Worm (Caenorhabditis elegans) whole organism, L1 larva: ENCODE data around the gene riok-3.

ENCODE experiments used
- C16A3.4 ChIP-seq: fragments of 150-350 bp; optimal IDR thresholded peaks from 2 replicates; lab custom pipeline; 2014; ENCODE audit warnings: missing biosample characterization, missing genetic modification characterization
- F16B12.6 ChIP-seq: fragments of 150-350 bp; optimal IDR thresholded peaks from 2 replicates; lab custom pipeline; 2014; ENCODE audit warnings: missing biosample characterization, missing genetic modification characterization
- ama-1 ChIP-seq: fragments of 150-350 bp; optimal IDR thresholded peaks from 2 replicates; lab custom pipeline; 2014
- blmp-1 ChIP-seq: fragments of 150-350 bp; optimal IDR thresholded peaks from 2 replicates; lab custom pipeline; 2014; ENCODE audit warnings: missing biosample characterization, missing genetic modification characterization
- ceh-82 ChIP-seq, 3 experiments: fragments of 150-350 bp in 1 of 3; sonication (generic microtip) in 2 of 3; optimal IDR thresholded peaks; 2 replicates each; lab custom pipeline; 2014 to 2017; ENCODE audit warnings: missing biosample characterization in 3 of 3, missing genetic modification characterization in 3 of 3
- ceh-90 ChIP-seq: sonication (generic microtip); optimal IDR thresholded peaks from 2 replicates; lab custom pipeline; 2016; ENCODE audit warnings: missing genetic modification characterization, missing compliant biosample characterization
- efl-1 ChIP-seq, 4 experiments: fragments of 150-350 bp; optimal IDR thresholded peaks in 3 of 4; peaks in 1 of 4; 1 replicate in 1 of 4; 2 replicates in 3 of 4; lab custom pipeline; 2014; ENCODE audit warnings: missing biosample characterization in 2 of 4, missing genetic modification characterization in 2 of 4, missing genetic modification reagents in 2 of 4
- efl-3 ChIP-seq: fragments of 200-800 bp; sonication (Bioruptor generic); optimal IDR thresholded peaks from 2 replicates; lab custom pipeline; 2018; ENCODE audit warnings: mild to moderate bottlenecking, missing genetic modification characterization, missing compliant biosample characterization
- egl-13 ChIP-seq: sonication (generic microtip); optimal IDR thresholded peaks from 2 replicates; lab custom pipeline; 2016; ENCODE audit warnings: missing genotype, missing genetic modification reagents, missing genetic modification characterization, missing compliant biosample characterization
- egl-27 ChIP-seq, 2 experiments: fragments of 150-350 bp in 1 of 2; sonication (generic microtip); optimal IDR thresholded peaks; 3 replicates each; lab custom pipeline; 2017 to 2018; ENCODE audit warnings: missing biosample characterization in 2 of 2, missing genetic modification characterization in 2 of 2, missing genetic modification reagents in 2 of 2
- elt-3 ChIP-seq, 6 experiments: fragments of 150-350 bp in 1 of 6; sonication (generic microtip); optimal IDR thresholded peaks; 2 replicates each; lab custom pipeline; 2017 to 2018; ENCODE audit warnings: missing biosample characterization in 6 of 6, missing genetic modification characterization in 6 of 6, inconsistent platforms in 1 of 6
- fkh-4 ChIP-seq: sonication (generic microtip); optimal IDR thresholded peaks from 2 replicates; lab custom pipeline; 2016; ENCODE audit warnings: missing compliant biosample characterization, missing genetic modification characterization, borderline replicate concordance
- grh-1 ChIP-seq: fragments of 200-800 bp; sonication (Bioruptor generic); IDR thresholded peaks from 2 replicates; pipeline ENCODE4 v1.3.6; 2022; ENCODE audit warnings: missing genetic modification reagents, missing genetic modification characterization, missing compliant biosample characterization
- jun-1 ChIP-seq: fragments of 150-350 bp; optimal IDR thresholded peaks from 2 replicates; lab custom pipeline; 2014; ENCODE audit warnings: missing biosample characterization, missing genetic modification reagents, missing genetic modification characterization
- lin-13 ChIP-seq: fragments of 150-350 bp; optimal IDR thresholded peaks from 2 replicates; lab custom pipeline; 2014; ENCODE audit warnings: missing biosample characterization, missing genetic modification reagents, missing genetic modification characterization
- lin-14 ChIP-seq: fragments of 200-800 bp; sonication (Bioruptor generic); optimal IDR thresholded peaks from 2 replicates; lab custom pipeline; 2018; ENCODE audit warnings: mild to moderate bottlenecking, missing genetic modification characterization, moderate library complexity, missing compliant biosample characterization
- lin-39 ChIP-seq: fragments of 150-350 bp; optimal IDR thresholded peaks from 2 replicates; lab custom pipeline; 2014; ENCODE audit warnings: missing biosample characterization, missing genetic modification reagents, missing genetic modification characterization
- lir-3 ChIP-seq: sonication (generic microtip); optimal IDR thresholded peaks from 2 replicates; lab custom pipeline; 2016; ENCODE audit warnings: mild to moderate bottlenecking, missing genetic modification characterization, moderate library complexity, missing compliant biosample characterization; ENCODE audit not compliant: poor library complexity
- lsy-2 ChIP-seq, 2 experiments: fragments of 150-350 bp; optimal IDR thresholded peaks; 2 replicates each; lab custom pipeline; 2014; ENCODE audit warnings: missing biosample characterization in 2 of 2, missing genetic modification characterization in 2 of 2
- mab-9 ChIP-seq: fragments of 200-800 bp; sonication (Bioruptor generic); IDR thresholded peaks from 2 replicates; pipeline ENCODE4 v1.3.6; 2022; ENCODE audit warnings: missing genetic modification reagents, missing genetic modification characterization, missing compliant biosample characterization
- mdl-1 ChIP-seq, 2 experiments: fragments of 150-350 bp; optimal IDR thresholded peaks; 2 replicates each; lab custom pipeline; 2014 to 2017; ENCODE audit warnings: missing biosample characterization in 2 of 2, missing genetic modification characterization in 2 of 2, inconsistent platforms in 1 of 2
- mep-1 ChIP-seq: fragments of 150-350 bp; optimal IDR thresholded peaks from 2 replicates; lab custom pipeline; 2014; ENCODE audit warnings: missing biosample characterization, missing genetic modification characterization
- nhr-12 ChIP-seq: sonication (generic microtip); optimal IDR thresholded peaks from 2 replicates; lab custom pipeline; 2017; ENCODE audit warnings: missing biosample characterization, missing genetic modification characterization
- nhr-19 ChIP-seq: fragments of 200-800 bp; sonication (Bioruptor generic); conservative IDR thresholded peaks from 2 replicates; pipeline ENCODE4 v1.3.6; 2022; ENCODE audit warnings: missing genetic modification characterization, missing compliant biosample characterization
- nhr-20 ChIP-seq: sonication (generic microtip); optimal IDR thresholded peaks from 2 replicates; lab custom pipeline; 2016; ENCODE audit warnings: mild to moderate bottlenecking, missing genetic modification characterization, missing compliant biosample characterization
- nhr-237 ChIP-seq: fragments of 150-350 bp; optimal IDR thresholded peaks from 2 replicates; lab custom pipeline; 2014; ENCODE audit warnings: missing biosample characterization, missing genetic modification characterization
- nhr-71 ChIP-seq: sonication (generic microtip); optimal IDR thresholded peaks from 2 replicates; lab custom pipeline; 2016; ENCODE audit warnings: mild to moderate bottlenecking, missing genetic modification characterization, moderate library complexity, missing compliant biosample characterization
- nhr-76 ChIP-seq: sonication (generic microtip); optimal IDR thresholded peaks from 2 replicates; lab custom pipeline; 2017; ENCODE audit warnings: missing biosample characterization, missing genetic modification characterization
- nhr-85 ChIP-seq: sonication (generic microtip); peaks from one replicate; lab custom pipeline; 2016; ENCODE audit warnings: missing genetic modification characterization, inconsistent platforms, missing compliant biosample characterization
- pag-3 ChIP-seq: sonication (generic microtip); optimal IDR thresholded peaks from 2 replicates; lab custom pipeline; 2017; ENCODE audit warnings: missing genetic modification characterization, mild to moderate bottlenecking, missing compliant biosample characterization, antibody characterized with exemption, borderline replicate concordance; ENCODE audit not compliant: insufficient read depth
- pqm-1 ChIP-seq: sonication (generic microtip); optimal IDR thresholded peaks from 3 replicates; lab custom pipeline; 2017; ENCODE audit warnings: missing biosample characterization, missing genetic modification characterization
- skn-1 ChIP-seq: fragments of 150-350 bp; optimal IDR thresholded peaks from 2 replicates; lab custom pipeline; 2014; ENCODE audit warnings: missing biosample characterization, missing genetic modification characterization
- snu-23 ChIP-seq: sonication (generic microtip); optimal IDR thresholded peaks from 2 replicates; lab custom pipeline; 2016; ENCODE audit warnings: missing genetic modification characterization, missing compliant biosample characterization
- sox-4 ChIP-seq: sonication (generic microtip); optimal IDR thresholded peaks from 2 replicates; lab custom pipeline; 2016; ENCODE audit warnings: missing genetic modification characterization, missing compliant biosample characterization
- swsn-7 ChIP-seq: sonication (generic microtip); optimal IDR thresholded peaks from 2 replicates; lab custom pipeline; 2016; ENCODE audit warnings: missing genetic modification characterization, missing compliant biosample characterization
- tlp-1 ChIP-seq: fragments of 150-350 bp; optimal IDR thresholded peaks from 2 replicates; lab custom pipeline; 2014; ENCODE audit warnings: missing biosample characterization, missing genetic modification characterization
- unc-130 ChIP-seq: fragments of 150-350 bp; optimal IDR thresholded peaks from 2 replicates; lab custom pipeline; 2017; ENCODE audit warnings: missing biosample characterization, missing genetic modification characterization, inconsistent platforms
- unc-30 ChIP-seq: sonication (generic microtip); optimal IDR thresholded peaks from 2 replicates; lab custom pipeline; 2017; ENCODE audit warnings: missing biosample characterization, missing genetic modification characterization
- vab-15 ChIP-seq: sonication (generic microtip); optimal IDR thresholded peaks from 2 replicates; lab custom pipeline; 2017; ENCODE audit warnings: missing genotype, mild to moderate bottlenecking, missing genetic modification characterization, missing compliant biosample characterization
- zag-1 ChIP-seq: fragments of 150-350 bp; optimal IDR thresholded peaks from 2 replicates; lab custom pipeline; 2014; ENCODE audit warnings: missing biosample characterization, missing genetic modification characterization
- zip-4 ChIP-seq: fragments of 200-800 bp; sonication (Bioruptor generic); optimal IDR thresholded peaks from 2 replicates; lab custom pipeline; 2018; ENCODE audit warnings: mild to moderate bottlenecking, missing genetic modification characterization, moderate library complexity, missing compliant biosample characterization
- ztf-11 ChIP-seq, 2 experiments: sonication (generic microtip); optimal IDR thresholded peaks; 2 replicates each; lab custom pipeline; 2016 to 2017; ENCODE audit warnings: missing genetic modification characterization in 2 of 2, missing biosample characterization in 1 of 2, missing compliant biosample characterization in 1 of 2
- ztf-4 ChIP-seq: fragments of 150-350 bp; optimal IDR thresholded peaks from 2 replicates; lab custom pipeline; 2014; ENCODE audit warnings: missing biosample characterization, missing genetic modification characterization

The riok-3 gene

ce11 chrIII:9772394-9772793 is 32.4 kb downstream of the riok-3 start:
- no peak for TF ChIP-seq efl-1 (optimal IDR thresholded peaks at IDR 0.05; lab: Kevin White, UChicago)
- TF ChIP-seq efl-1 (GFP tag; optimal IDR thresholded peaks at IDR 0.05 in 1 of 2; lab: Kevin White, UChicago) = peak in 1 of 2 experiments; percentile 90
- no peak for TF ChIP-seq vab-15
- TF ChIP-seq efl-3 = no peak
- no peak for TF ChIP-seq nhr-12 (tag; lab: Kevin White, UChicago)
- no peak for TF ChIP-seq pag-3 (tag; lab: Kevin White, UChicago)
- TF ChIP-seq grh-1 (GFP tag; lab: Robert Waterston, UW) = no peak

ce11 chrIII:9770590-9770989 is 34.2 kb downstream of the riok-3 start:
- TF ChIP-seq fkh-4 (tag; lab: Kevin White, UChicago) (no peak), ceh-90 (tag; lab: Kevin White, UChicago) (no peak), ztf-11 (tag; optimal IDR thresholded peaks at IDR 0.05; lab: Kevin White, UChicago) (no peak), nhr-19 (no peak)
- TF ChIP-seq, all 84 proteins: peak for 0

DNA sequence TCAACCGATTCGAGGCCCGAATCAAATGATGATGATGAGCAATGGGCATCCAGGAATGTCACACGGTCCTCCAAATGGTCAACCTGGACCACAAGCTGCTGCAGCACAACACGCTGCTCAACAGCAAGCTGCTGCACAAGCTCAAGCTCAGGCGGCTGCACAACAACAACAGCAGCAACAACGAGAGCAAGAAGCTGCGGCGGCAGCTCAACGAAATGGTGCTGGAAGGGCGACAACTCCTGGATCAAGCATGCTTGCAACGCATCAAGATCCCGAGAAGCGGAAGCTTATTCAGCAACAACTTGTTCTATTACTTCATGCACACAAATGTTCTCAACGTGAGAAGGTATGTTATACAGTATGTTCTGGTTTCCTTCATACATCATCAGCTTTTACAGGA is 36.8 kb downstream of the riok-3 start:
- TF ChIP-seq efl-3 (no peak), lsy-2 (tag; optimal IDR thresholded peaks at IDR 0.05; lab: Kevin White, UChicago) (no peak), efl-1 (optimal IDR thresholded peaks at IDR 0.05; lab: Kevin White, UChicago) (no peak), efl-1 (GFP tag; optimal IDR thresholded peaks at IDR 0.05 in 1 of 2; lab: Kevin White, UChicago) (peak in 1 of 2 experiments; percentile 73), sox-4 (tag; lab: Kevin White, UChicago) (no peak), pqm-1 (tag; lab: Kevin White, UChicago) (no peak), nhr-71 (tag; lab: Kevin White, UChicago) (no peak), lir-3 (no peak)

- TF ChIP-seq nhr-85 (tag; lab: Kevin White, UChicago) (peak; percentile 51), efl-1 (optimal IDR thresholded peaks at IDR 0.05; lab: Kevin White, UChicago) (no peak), efl-1 (GFP tag; optimal IDR thresholded peaks at IDR 0.05 in 1 of 2; lab: Kevin White, UChicago) (peak in 1 of 2 experiments; percentile 30), blmp-1 (tag; lab: Kevin White, UChicago) (no peak)
Measured at ce11 chrIII:9767095-9767494, 37.7 kb downstream of the riok-3 start.

ce11 chrIII:9766175-9766574 is 38.6 kb downstream of the riok-3 start, which contains the start of gene cbp-1:
Gene cbp-1 (plus strand): TSS chrIII:9766509.
- no peak for TF ChIP-seq unc-30 (tag; lab: Kevin White, UChicago)
- TF ChIP-seq egl-13 = no peak
- peak; percentile 3 to 54 (median 4) for TF ChIP-seq ceh-82 (tag; optimal IDR thresholded peaks at IDR 0.05; lab: Kevin White, UChicago)
- peak; percentile 36 for TF ChIP-seq nhr-20 (tag; lab: Kevin White, UChicago)
- TF ChIP-seq blmp-1 (tag; lab: Kevin White, UChicago) = no peak
- peak in 1 of 6 experiments; percentile 15 for TF ChIP-seq elt-3 (tag; optimal IDR thresholded peaks at IDR 0.05; lab: Kevin White, UChicago)
- peak; percentile 12 for TF ChIP-seq jun-1 (tag; lab: Kevin White, UChicago)
- TF ChIP-seq grh-1 (GFP tag; lab: Robert Waterston, UW) = no peak
- TF ChIP-seq efl-1 (optimal IDR thresholded peaks at IDR 0.05; lab: Kevin White, UChicago) = peak; percentile 69 to 75
- peak; percentile 16 to 90 for TF ChIP-seq efl-1 (GFP tag; optimal IDR thresholded peaks at IDR 0.05 in 1 of 2; lab: Kevin White, UChicago)
- peak; percentile 89 for TF ChIP-seq lin-14 (GFP tag; lab: Kevin White, UChicago)
- no peak for TF ChIP-seq nhr-237 (tag; lab: Kevin White, UChicago)
- TF ChIP-seq F16B12.6 (tag; lab: Kevin White, UChicago) = no peak
- TF ChIP-seq nhr-19 = peak; percentile 49
- TF ChIP-seq swsn-7 = peak; percentile 64
- TF ChIP-seq lin-13 = no peak
- TF ChIP-seq lin-39 (tag; lab: Kevin White, UChicago) = peak; percentile 13
- TF ChIP-seq nhr-76 (tag; lab: Kevin White, UChicago) = no peak
- no peak for TF ChIP-seq mab-9 (GFP tag; lab: Robert Waterston, UW)
- peak; percentile 72 for TF ChIP-seq ama-1 (lab: Kevin White, UChicago)
- no peak for TF ChIP-seq mep-1 (tag; lab: Kevin White, UChicago)
- TF ChIP-seq egl-27 (tag; optimal IDR thresholded peaks at IDR 0.05; lab: Kevin White, UChicago) = no peak
- peak; percentile 51 for TF ChIP-seq unc-130 (tag; lab: Kevin White, UChicago)
- no peak for TF ChIP-seq zip-4 (GFP tag; lab: Kevin White, UChicago)
- peak; percentile 68 for TF ChIP-seq snu-23
- no peak for TF ChIP-seq zag-1 (tag; lab: Kevin White, UChicago)
- peak; percentile 63 for TF ChIP-seq nhr-71 (tag; lab: Kevin White, UChicago)
- no peak for TF ChIP-seq ztf-4 (tag; lab: Kevin White, UChicago)
- TF ChIP-seq tlp-1 = no peak
- TF ChIP-seq efl-3 = no peak
- no peak for TF ChIP-seq C16A3.4
- peak in 1 of 2 experiments; percentile 44 for TF ChIP-seq mdl-1 (tag; optimal IDR thresholded peaks at IDR 0.05; lab: Kevin White, UChicago)
- TF ChIP-seq lsy-2 (tag; optimal IDR thresholded peaks at IDR 0.05; lab: Kevin White, UChicago) = peak; percentile 81 to 85
- no peak for TF ChIP-seq pqm-1 (tag; lab: Kevin White, UChicago)
- no peak for TF ChIP-seq skn-1 (tag; lab: Kevin White, UChicago)
